Worm (Caenorhabditis elegans): ENCODE measurements around the gene F07F6.4.
A peak's percentile ranks its signal among the peaks of the same experiment; 100 is the strongest.

The F07F6.4 gene

DNA sequence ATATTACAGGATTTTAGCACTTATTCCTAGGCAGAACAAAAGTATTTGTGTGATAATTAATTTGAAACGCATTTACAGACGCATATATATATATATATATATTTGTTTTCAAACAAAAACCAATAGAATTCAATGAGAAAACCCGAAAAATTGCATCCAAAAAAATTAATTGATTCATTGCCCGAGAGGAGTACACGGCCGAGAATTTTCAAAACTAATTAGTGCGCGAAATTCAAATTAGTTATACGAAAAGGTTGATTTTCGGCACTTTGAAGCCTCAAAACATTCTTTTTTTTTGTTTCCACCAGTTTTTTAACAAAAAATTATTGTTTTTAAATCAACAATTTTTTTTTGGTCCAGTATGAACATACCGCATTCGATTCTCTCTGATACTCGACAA, 37.9 kb downstream of the F07F6.4 start:
- TF ChIP-seq med-1 (GFP tag; optimal IDR thresholded peaks at IDR 0.05; ENCODE audit: insufficient read depth) (no peak), klf-2 (GFP tag; conservative IDR thresholded peaks at IDR 0.05) (no peak)

DNA sequence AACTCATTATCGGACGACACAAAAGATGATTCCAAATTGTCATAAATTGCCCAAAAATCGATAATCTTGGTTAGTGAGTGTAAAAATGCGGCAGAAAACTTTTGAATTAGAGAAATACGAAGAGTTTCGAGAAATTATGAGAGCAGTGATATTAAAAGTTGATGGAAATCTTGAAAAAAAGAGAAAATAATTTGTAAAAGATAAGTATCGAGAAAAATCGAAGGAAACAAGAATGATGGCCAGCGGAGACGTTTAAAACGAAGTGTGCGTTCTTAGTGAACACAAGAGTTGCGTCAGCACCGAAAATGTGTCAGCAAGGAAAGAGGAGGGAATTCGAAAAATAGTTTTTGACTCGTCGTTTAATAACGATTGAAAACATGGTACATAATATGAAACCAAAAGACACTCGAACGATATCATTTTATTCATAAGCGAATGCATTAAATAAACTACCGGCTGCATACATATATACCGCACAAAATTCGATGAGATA, 39.5 kb downstream of the F07F6.4 start, which contains the start of gene ndx-6:
TSS of gene ndx-6 (minus strand) at position 51 of the 493 bp plus-strand sequence.
- TF ChIP-seq cog-1 (tag; optimal IDR thresholded peaks at IDR 0.05): peak; percentile 46
- TF ChIP-seq ztf-23 (GFP tag; IDR thresholded peaks at IDR 0.05): peak; percentile 73
- TF ChIP-seq tab-1 (GFP tag; IDR thresholded peaks at IDR 0.05): 0 out of 2 replicates have a peak, but pooled peaks have one; percentile 39
- no peak for TF ChIP-seq med-1 (GFP tag; optimal IDR thresholded peaks at IDR 0.05; ENCODE audit: insufficient read depth)
- peak; percentile 83 for TF ChIP-seq flt-1 (GFP tag; IDR thresholded peaks at IDR 0.05)
- 0 out of 2 replicates have a peak, but pooled peaks have one; percentile 10 for TF ChIP-seq T22C8.4 (GFP tag; IDR thresholded peaks at IDR 0.05)
- no peak for TF ChIP-seq ref-1 (GFP tag; conservative IDR thresholded peaks at IDR 0.05)
- no peak for TF ChIP-seq ztf-29 (GFP tag; IDR thresholded peaks at IDR 0.05)
- TF ChIP-seq klf-2 (GFP tag; conservative IDR thresholded peaks at IDR 0.05): no peak

DNA sequence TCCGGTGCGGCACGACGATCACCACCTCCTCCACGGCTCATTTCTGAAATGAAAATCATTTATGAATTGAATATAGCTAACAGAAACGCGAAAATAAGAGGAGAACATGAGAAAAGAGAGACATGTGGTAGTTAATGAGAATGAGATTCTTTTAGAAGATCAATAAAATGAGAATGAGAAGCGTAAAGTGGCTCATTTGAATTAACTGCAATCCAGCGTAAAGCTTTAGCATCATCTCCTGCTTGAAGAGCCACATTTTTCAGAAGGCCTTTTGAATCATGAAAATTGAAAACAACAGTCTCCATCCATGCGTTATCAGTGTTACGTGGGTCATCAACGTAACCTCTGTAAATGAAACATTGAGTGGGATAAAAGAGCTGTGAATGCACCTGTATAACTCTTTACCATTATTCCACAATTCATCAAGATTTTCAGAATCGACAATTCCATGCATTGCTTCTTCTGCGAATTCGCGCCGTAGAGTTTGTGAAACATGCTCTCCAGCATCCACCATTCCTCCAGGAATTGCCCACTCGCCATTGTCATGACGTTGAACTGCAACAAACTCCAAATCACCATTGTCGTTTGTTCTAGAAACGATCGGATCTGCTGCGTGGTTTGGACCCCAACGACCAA, 40.5 kb downstream of the F07F6.4 start, which contains the start of gene rsp-4:
TSS of gene rsp-4 (minus strand) at position 51 of the 636 bp plus-strand sequence.
- TF ChIP-seq cog-1 (tag; optimal IDR thresholded peaks at IDR 0.05) (no peak), med-1 (GFP tag; optimal IDR thresholded peaks at IDR 0.05; ENCODE audit: insufficient read depth) (no peak), ztf-29 (GFP tag; IDR thresholded peaks at IDR 0.05) (no peak), ref-1 (GFP tag; conservative IDR thresholded peaks at IDR 0.05) (no peak), T22C8.4 (GFP tag; IDR thresholded peaks at IDR 0.05) (no peak), klf-2 (GFP tag; conservative IDR thresholded peaks at IDR 0.05) (no peak), ztf-23 (GFP tag; IDR thresholded peaks at IDR 0.05) (no peak), tab-1 (GFP tag; IDR thresholded peaks at IDR 0.05) (no peak), flt-1 (GFP tag; IDR thresholded peaks at IDR 0.05) (no peak)

DNA sequence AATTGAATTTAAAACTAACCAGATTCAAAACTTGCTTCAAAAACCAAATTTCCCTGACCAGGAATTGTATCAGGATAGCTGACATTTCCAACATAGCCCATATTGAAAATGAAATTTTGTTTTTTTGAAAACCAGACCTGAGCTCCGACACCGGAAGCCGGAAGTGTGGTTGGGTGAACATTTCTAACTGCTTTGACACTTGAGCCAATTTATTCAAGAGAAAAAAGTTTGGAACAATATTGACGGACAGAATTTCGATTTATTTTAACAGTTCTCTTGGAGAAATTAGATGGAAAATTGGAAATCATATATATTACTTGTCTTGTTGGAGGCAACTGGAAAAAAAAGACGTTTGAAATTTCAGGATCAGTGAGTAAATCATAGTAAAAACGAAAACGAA, 42.2 kb downstream of the F07F6.4 start, which contains the start of gene ccpp-6:
TSS of gene ccpp-6 (minus strand) at position 101 of the 400 bp plus-strand sequence.
- no peak for TF ChIP-seq flt-1 (GFP tag; IDR thresholded peaks at IDR 0.05)
- TF ChIP-seq cog-1 (tag; optimal IDR thresholded peaks at IDR 0.05): no peak
- TF ChIP-seq ztf-29 (GFP tag; IDR thresholded peaks at IDR 0.05): no peak
- TF ChIP-seq med-1 (GFP tag; optimal IDR thresholded peaks at IDR 0.05; ENCODE audit: insufficient read depth): no peak
- TF ChIP-seq klf-2 (GFP tag; conservative IDR thresholded peaks at IDR 0.05): no peak
- TF ChIP-seq T22C8.4 (GFP tag; IDR thresholded peaks at IDR 0.05): no peak
- TF ChIP-seq tab-1 (GFP tag; IDR thresholded peaks at IDR 0.05): no peak
- no peak for TF ChIP-seq ref-1 (GFP tag; conservative IDR thresholded peaks at IDR 0.05)
- TF ChIP-seq ztf-23 (GFP tag; IDR thresholded peaks at IDR 0.05): no peak

DNA sequence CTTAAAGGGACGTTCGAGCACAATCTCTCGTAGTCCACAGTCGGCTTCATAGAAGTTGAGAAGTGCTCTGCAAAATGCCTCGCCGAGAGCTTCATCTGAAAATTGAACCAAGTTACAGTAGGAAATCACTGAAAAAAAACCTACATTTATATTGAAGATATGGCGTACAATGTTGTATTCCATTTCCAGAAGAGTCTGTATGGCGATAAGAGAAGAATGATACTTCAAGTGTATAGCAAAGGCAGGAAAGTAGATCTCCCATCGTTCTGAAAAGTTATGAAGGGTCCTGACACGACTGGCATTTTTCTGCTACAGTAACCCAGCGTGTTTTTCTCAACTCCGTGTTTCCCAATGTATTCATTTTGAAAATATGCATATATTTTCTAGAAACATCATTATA, 45.1 kb downstream of the F07F6.4 start:
- TF ChIP-seq ztf-29 (GFP tag; IDR thresholded peaks at IDR 0.05): no peak
- no peak for TF ChIP-seq flt-1 (GFP tag; IDR thresholded peaks at IDR 0.05)
- no peak for TF ChIP-seq med-1 (GFP tag; optimal IDR thresholded peaks at IDR 0.05; ENCODE audit: insufficient read depth)

DNA sequence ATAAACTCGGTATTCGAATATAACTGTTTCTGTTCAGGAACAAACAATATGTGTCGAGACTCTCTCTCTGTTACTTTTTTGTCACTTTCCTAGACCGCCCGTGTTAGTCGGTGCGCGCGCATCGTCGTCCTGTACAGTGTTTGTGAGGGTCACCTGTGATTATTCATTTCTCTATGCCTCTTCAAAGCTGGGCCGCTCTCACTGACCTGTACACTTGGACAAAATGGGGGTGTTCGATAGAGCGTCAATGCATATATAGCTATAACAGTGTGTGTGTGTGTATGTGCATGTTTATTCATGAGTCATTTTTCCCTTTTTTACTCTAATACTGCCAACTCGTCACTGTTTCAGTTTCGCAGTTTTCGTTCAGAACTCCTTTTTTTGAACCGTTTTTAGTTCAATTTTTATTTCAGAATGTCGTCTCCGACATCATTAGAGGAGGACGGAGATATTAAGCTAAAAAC, 49.7 kb downstream of the F07F6.4 start, which contains the start of gene pkc-3:
TSS of gene pkc-3 (plus strand) at position 414 of the 464 bp plus-strand sequence.
- peak; percentile 64; the same call in 1 of the 2 replicates for TF ChIP-seq flt-1 (GFP tag; IDR thresholded peaks at IDR 0.05)
- TF ChIP-seq ref-1 (GFP tag; conservative IDR thresholded peaks at IDR 0.05): no peak
- TF ChIP-seq T22C8.4 (GFP tag; IDR thresholded peaks at IDR 0.05): no peak

DNA sequence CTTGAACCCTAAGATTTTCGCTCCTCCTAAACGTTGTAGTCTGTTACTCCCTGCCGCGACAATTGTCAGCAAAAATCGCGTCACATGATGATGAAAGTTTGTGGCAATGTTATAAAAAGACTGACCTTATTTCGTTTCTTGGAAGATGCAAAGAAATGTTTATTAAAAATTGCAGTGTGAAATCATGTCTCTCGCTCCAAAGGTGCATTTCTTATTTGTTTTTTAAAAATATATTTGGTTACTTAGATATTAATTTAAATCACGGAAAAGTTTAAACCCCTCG, 51.2 kb downstream of the F07F6.4 start:
- TF ChIP-seq ztf-23 (GFP tag; IDR thresholded peaks at IDR 0.05) (no peak), cog-1 (tag; optimal IDR thresholded peaks at IDR 0.05) (no peak), T22C8.4 (GFP tag; IDR thresholded peaks at IDR 0.05) (no peak), ref-1 (GFP tag; conservative IDR thresholded peaks at IDR 0.05) (no peak)

DNA sequence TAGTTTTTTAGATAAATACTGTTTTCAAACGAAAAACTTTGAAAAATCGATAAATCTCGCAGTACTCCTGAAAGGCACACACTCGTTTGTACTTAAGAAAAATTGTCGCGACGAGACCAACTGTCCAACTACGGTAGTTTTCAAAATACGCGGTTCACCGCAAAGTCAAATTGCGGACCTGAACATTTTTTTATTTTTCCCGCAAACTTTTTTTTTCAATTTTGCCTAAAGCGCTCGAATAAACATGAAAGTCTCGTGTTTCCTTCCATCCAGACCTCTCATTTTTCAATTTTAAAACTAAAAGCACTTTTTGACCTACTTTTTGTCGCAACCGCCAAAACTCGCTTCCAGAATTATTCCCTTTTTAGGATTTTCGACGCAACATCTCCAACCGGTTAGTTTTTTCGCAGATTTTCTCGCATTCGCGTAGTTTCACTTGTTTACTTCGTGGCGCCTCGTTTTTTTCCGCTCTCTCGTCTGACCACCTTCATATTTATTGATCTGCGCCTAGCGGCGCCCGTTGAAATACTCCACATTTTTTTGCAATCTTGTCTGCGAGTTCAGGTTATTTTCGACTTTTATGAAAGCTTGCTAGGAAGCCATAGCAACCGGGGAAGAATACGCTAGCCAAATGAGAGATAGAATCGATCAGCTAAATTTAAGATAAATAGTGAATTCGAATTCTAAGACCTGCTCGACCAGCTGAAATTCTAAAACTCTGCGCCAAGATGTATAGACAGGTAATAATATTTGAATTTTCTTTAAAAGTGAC, 51.7 kb downstream of the F07F6.4 start, which contains the start of gene prdx-2:
TSS of gene prdx-2 (plus strand) at position 729 of the 772 bp plus-strand sequence.
- TF ChIP-seq ztf-29 (GFP tag; IDR thresholded peaks at IDR 0.05): no peak
- TF ChIP-seq cog-1 (tag; optimal IDR thresholded peaks at IDR 0.05): no peak
- no peak for TF ChIP-seq klf-2 (GFP tag; conservative IDR thresholded peaks at IDR 0.05)
- no peak for TF ChIP-seq tab-1 (GFP tag; IDR thresholded peaks at IDR 0.05)
- TF ChIP-seq flt-1 (GFP tag; IDR thresholded peaks at IDR 0.05): no peak
- TF ChIP-seq ztf-23 (GFP tag; IDR thresholded peaks at IDR 0.05): no peak
- TF ChIP-seq med-1 (GFP tag; optimal IDR thresholded peaks at IDR 0.05; ENCODE audit: insufficient read depth): no peak
- no peak for TF ChIP-seq ref-1 (GFP tag; conservative IDR thresholded peaks at IDR 0.05)
- no peak for TF ChIP-seq T22C8.4 (GFP tag; IDR thresholded peaks at IDR 0.05)
